Fruit fly (Drosophila melanogaster): ENCODE data around the gene CG12347.

Gene CG12347

dm6 chr3R:17943359-17944232, 37.4 kb downstream of the CG12347 start (continued):
- TF ChIP-seq fd59A (GFP tag; optimal IDR thresholded peaks at IDR 0.05) (peak; percentile 29), Sox14 (GFP tag; optimal IDR thresholded peaks at IDR 0.05) (peak; percentile 77), lz (GFP tag; optimal IDR thresholded peaks at IDR 0.05) (peak; percentile 28), CG7368 (GFP tag; optimal IDR thresholded peaks at IDR 0.05) (no peak), CG1621 (tag; optimal IDR thresholded peaks at IDR 0.05) (peak; percentile 17), acj6 (GFP tag; optimal IDR thresholded peaks at IDR 0.05) (peak; percentile 51), CG6276 (GFP tag; optimal IDR thresholded peaks at IDR 0.05) (peak; percentile 79), esn (GFP tag; optimal IDR thresholded peaks at IDR 0.05) (peak; percentile 13), fd85E (GFP tag; optimal IDR thresholded peaks at IDR 0.05) (no peak), dac (GFP tag; optimal IDR thresholded peaks at IDR 0.05) (peak; percentile 80), Hr4 (GFP tag; optimal IDR thresholded peaks at IDR 0.05) (peak; percentile 85), net (GFP tag; optimal IDR thresholded peaks at IDR 0.05) (peak; percentile 37), CG6854 (GFP tag; optimal IDR thresholded peaks at IDR 0.05) (no peak), Hr38 (GFP tag; optimal IDR thresholded peaks at IDR 0.05) (no peak), CG34406 (GFP tag; optimal IDR thresholded peaks at IDR 0.05) (peak; percentile 13), svp (GFP tag) (peak; percentile 77), ss (GFP tag; optimal IDR thresholded peaks at IDR 0.05) (no peak), Smox (GFP tag; optimal IDR thresholded peaks at IDR 0.05) (no peak), Eip75B (GFP tag; optimal IDR thresholded peaks at IDR 0.05) (peak; percentile 35), CG11294 (GFP tag; IDR thresholded peaks at IDR 0.05) (no peak), Sox102F (GFP tag; optimal IDR thresholded peaks at IDR 0.05) (no peak), vri (GFP tag; optimal IDR thresholded peaks at IDR 0.05) (no peak)

dm6 chr3R:17944296-17944695, 38.1 kb downstream of the CG12347 start:
- TF ChIP-seq OdsH (GFP tag; optimal IDR thresholded peaks at IDR 0.05) = no peak
- TF ChIP-seq spab (GFP tag; optimal IDR thresholded peaks at IDR 0.05) = no peak
- no peak for TF ChIP-seq CG6792 (GFP tag; optimal IDR thresholded peaks at IDR 0.05)
- no peak for TF ChIP-seq CG31627 (GFP tag; optimal IDR thresholded peaks at IDR 0.05)
- TF ChIP-seq esn (GFP tag; optimal IDR thresholded peaks at IDR 0.05) = no peak

DNA sequence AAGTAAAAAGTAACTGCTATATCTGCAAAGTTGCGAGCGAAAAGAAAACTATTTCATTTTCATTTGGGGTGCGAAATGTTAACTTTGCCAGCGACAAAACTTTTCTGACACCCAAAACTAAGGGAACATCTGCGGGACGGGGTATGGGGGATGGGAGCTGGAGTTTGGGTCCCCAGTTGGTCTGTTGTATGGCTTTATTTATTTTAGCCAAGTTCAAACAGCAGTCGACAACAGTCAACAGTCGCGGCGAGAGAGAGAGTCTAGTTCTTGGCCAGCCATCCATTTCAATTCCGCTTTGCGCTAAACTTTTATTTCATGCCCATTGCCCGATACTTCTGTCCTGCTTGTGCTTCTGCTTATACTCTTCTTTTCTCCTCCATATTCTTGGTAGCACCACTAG, 39.5 kb downstream of the CG12347 start:
- peak; percentile 72 for TF ChIP-seq fkh (GFP tag; optimal IDR thresholded peaks at IDR 0.05)
- no peak for TF ChIP-seq Smox (GFP tag; optimal IDR thresholded peaks at IDR 0.05)

- TF ChIP-seq CG3032 (tag; optimal IDR thresholded peaks at IDR 0.05) = peak; percentile 86
- TF ChIP-seq CG16779 (tag; optimal IDR thresholded peaks at IDR 0.05) = peak; percentile 44
- peak; percentile 73 for TF ChIP-seq eg (GFP tag; IDR thresholded peaks at IDR 0.05)
- peak; percentile 71 for TF ChIP-seq svp (GFP tag)
- peak; percentile 40 for TF ChIP-seq CG34406 (GFP tag; optimal IDR thresholded peaks at IDR 0.05)
- TF ChIP-seq Met (GFP tag; optimal IDR thresholded peaks at IDR 0.05) = no peak
- TF ChIP-seq Blimp-1 (GFP tag; optimal IDR thresholded peaks at IDR 0.05) = no peak
- TF ChIP-seq ss (GFP tag; optimal IDR thresholded peaks at IDR 0.05) = peak; percentile 69 to 78
- TF ChIP-seq CG6163 (GFP tag; IDR thresholded peaks at IDR 0.05) = peak; percentile 86
- TF ChIP-seq Eip75B (GFP tag; optimal IDR thresholded peaks at IDR 0.05) = peak; percentile 77
- TF ChIP-seq CG1621 (tag; optimal IDR thresholded peaks at IDR 0.05) = peak; percentile 82
- TF ChIP-seq CG3919 (GFP tag; optimal IDR thresholded peaks at IDR 0.05) = peak; percentile 78
- peak; percentile 21 for TF ChIP-seq esn (GFP tag; optimal IDR thresholded peaks at IDR 0.05)
- TF ChIP-seq Ets96B (tag; optimal IDR thresholded peaks at IDR 0.05) = peak; percentile 85
- peak; percentile 48; the same call in 1 of the 2 replicates for TF ChIP-seq CG15336 (GFP tag; IDR thresholded peaks at IDR 0.05)
- peak; percentile 26 for TF ChIP-seq cyc (GFP tag; optimal IDR thresholded peaks at IDR 0.05)
- no peak for TF ChIP-seq fkh (GFP tag; optimal IDR thresholded peaks at IDR 0.05)
- TF ChIP-seq CG9139 (GFP tag; optimal IDR thresholded peaks at IDR 0.05) = peak; percentile 65
- TF ChIP-seq net (GFP tag; optimal IDR thresholded peaks at IDR 0.05) = peak; percentile 53
- TF ChIP-seq Sox15 (GFP tag; optimal IDR thresholded peaks at IDR 0.05) = no peak
- peak; percentile 45 for TF ChIP-seq Gug (GFP tag; IDR thresholded peaks at IDR 0.05)
- TF ChIP-seq fd85E (GFP tag; optimal IDR thresholded peaks at IDR 0.05) = no peak
- peak; percentile 46 for TF ChIP-seq CG6276 (GFP tag; optimal IDR thresholded peaks at IDR 0.05)
- TF ChIP-seq Eip78C (GFP tag) = peak; percentile 94
- no peak for TF ChIP-seq Sox102F (GFP tag; optimal IDR thresholded peaks at IDR 0.05)
- TF ChIP-seq CG6792 (GFP tag; optimal IDR thresholded peaks at IDR 0.05) = peak; percentile 56
- peak; percentile 35 for TF ChIP-seq Hr4 (GFP tag; optimal IDR thresholded peaks at IDR 0.05)
- TF ChIP-seq CG6808 (GFP tag; optimal IDR thresholded peaks at IDR 0.05) = peak; percentile 84
- no peak for TF ChIP-seq CG6854 (GFP tag; optimal IDR thresholded peaks at IDR 0.05)
- no peak for TF ChIP-seq Smox (GFP tag; optimal IDR thresholded peaks at IDR 0.05)
- TF ChIP-seq CG8319 (GFP tag; optimal IDR thresholded peaks at IDR 0.05) = peak; percentile 21
Measured at dm6 chr3R:17946246-17946645, 40.0 kb downstream of the CG12347 start.
